Worm (Caenorhabditis elegans) whole organism, young adult: ENCODE measurements around the gene srb-6.

ENCODE experiments used
- C17E4.6 ChIP-seq: fragments of 200-800 bp; sonication (Bioruptor generic); IDR thresholded peaks from 2 replicates; pipeline ENCODE4 v1.3.6; 2022; ENCODE audit warnings: missing genetic modification reagents, missing genetic modification characterization, missing compliant biosample characterization
- F10E7.11 ChIP-seq: sonication (generic microtip); optimal IDR thresholded peaks from 2 replicates; lab custom pipeline; 2017; ENCODE audit warnings: mild to moderate bottlenecking, missing genetic modification characterization, moderate library complexity, missing compliant biosample characterization
- F52B5.7 ChIP-seq: sonication (generic microtip); optimal IDR thresholded peaks from 2 replicates; lab custom pipeline; 2016; ENCODE audit warnings: mild to moderate bottlenecking, missing genetic modification characterization, missing compliant biosample characterization
- F57C9.4 ChIP-seq: sonication (generic microtip); optimal IDR thresholded peaks from 2 replicates; lab custom pipeline; 2017; ENCODE audit warnings: mild to moderate bottlenecking, missing genetic modification characterization, missing compliant biosample characterization
- T26A5.8 ChIP-seq: sonication (generic microtip); optimal IDR thresholded peaks from 2 replicates; lab custom pipeline; 2016; ENCODE audit warnings: missing genetic modification characterization, missing compliant biosample characterization
- Y67H2A.10 ChIP-seq: fragments of 200-800 bp; sonication (Bioruptor generic); conservative IDR thresholded peaks from 2 replicates; pipeline ENCODE4 v1.3.6; 2022; ENCODE audit warnings: missing genetic modification reagents, missing genetic modification characterization, missing compliant biosample characterization
- ZK185.1 ChIP-seq: sonication (generic microtip); optimal IDR thresholded peaks from 2 replicates; lab custom pipeline; 2016; ENCODE audit warnings: mild to moderate bottlenecking, missing genetic modification characterization, missing compliant biosample characterization; ENCODE audit not compliant: poor library complexity, severe bottlenecking
- akir-1 ChIP-seq: fragments of 200-800 bp; sonication (Bioruptor generic); optimal IDR thresholded peaks from 2 replicates; lab custom pipeline; 2018; ENCODE audit warnings: mild to moderate bottlenecking, missing genetic modification characterization, moderate library complexity, missing compliant biosample characterization
- atf-7 ChIP-seq: sonication (generic microtip); optimal IDR thresholded peaks from 2 replicates; lab custom pipeline; 2017; ENCODE audit warnings: mild to moderate bottlenecking, missing genetic modification characterization, missing compliant biosample characterization
- attf-5 ChIP-seq: fragments of 200-800 bp; sonication (Bioruptor generic); optimal IDR thresholded peaks from 2 replicates; lab custom pipeline; 2018; ENCODE audit warnings: mild to moderate bottlenecking, missing genetic modification characterization, missing compliant biosample characterization
- bed-2 ChIP-seq: fragments of 200-800 bp; sonication (Bioruptor generic); IDR thresholded peaks from 2 replicates; pipeline ENCODE4 v1.3.6; 2022; ENCODE audit warnings: missing genetic modification reagents, missing genetic modification characterization, missing compliant biosample characterization
- cebp-1 ChIP-seq, 2 experiments: fragments of 200-800 bp in 1 of 2; sonication (Bioruptor generic) in 1 of 2; sonication (generic microtip) in 1 of 2; IDR thresholded peaks in 1 of 2; optimal IDR thresholded peaks in 1 of 2; 2 replicates each; pipeline versions ENCODE4 v1.3.6 to Lab custom; 2017 to 2022; ENCODE audit warnings: missing compliant biosample characterization in 2 of 2, missing genetic modification characterization in 2 of 2, mild to moderate bottlenecking in 1 of 2, missing genetic modification reagents in 1 of 2, moderate library complexity in 1 of 2
- cebp-2 ChIP-seq: fragments of 200-800 bp; sonication (Bioruptor generic); IDR thresholded peaks from 2 replicates; pipeline ENCODE4 v1.3.6; 2022; ENCODE audit warnings: missing genetic modification characterization, missing compliant biosample characterization
- ceh-58 ChIP-seq: fragments of 200-800 bp; sonication (Bioruptor generic); IDR thresholded peaks from 2 replicates; pipeline ENCODE4 v1.3.6; 2022; ENCODE audit warnings: missing genetic modification characterization, missing compliant biosample characterization
- ceh-79 ChIP-seq: sonication (generic microtip); optimal IDR thresholded peaks from 2 replicates; lab custom pipeline; 2017; ENCODE audit warnings: mild to moderate bottlenecking, missing genetic modification characterization, missing compliant biosample characterization
- ceh-91 ChIP-seq: fragments of 200-800 bp; sonication (Bioruptor generic); IDR thresholded peaks from 2 replicates; pipeline ENCODE4 v1.3.6; 2022; ENCODE audit warnings: missing genetic modification reagents, missing genetic modification characterization, missing compliant biosample characterization
- die-1 ChIP-seq: sonication (generic microtip); optimal IDR thresholded peaks from 2 replicates; lab custom pipeline; 2016; ENCODE audit warnings: missing genotype, mild to moderate bottlenecking, missing genetic modification characterization, missing compliant biosample characterization
- dpff-1 ChIP-seq: sonication (generic microtip); optimal IDR thresholded peaks from 2 replicates; lab custom pipeline; 2017; ENCODE audit warnings: mild to moderate bottlenecking, missing genetic modification characterization, missing compliant biosample characterization
- egl-18 ChIP-seq: fragments of 200-800 bp; sonication (Bioruptor generic); IDR thresholded peaks from 2 replicates; pipeline ENCODE4 v1.3.6; 2022; ENCODE audit warnings: missing genetic modification reagents, missing genetic modification characterization, missing compliant biosample characterization
- ets-4 ChIP-seq: fragments of 200-800 bp; sonication (Bioruptor generic); optimal IDR thresholded peaks from 2 replicates; lab custom pipeline; 2018; ENCODE audit warnings: mild to moderate bottlenecking, missing genetic modification characterization, missing compliant biosample characterization
- hmg-20 ChIP-seq: fragments of 200-800 bp; sonication (Bioruptor generic); IDR thresholded peaks from 2 replicates; pipeline ENCODE4 v1.3.6; 2022; ENCODE audit warnings: missing genetic modification reagents, missing genetic modification characterization, missing compliant biosample characterization
- let-607 ChIP-seq, 2 experiments: fragments of 200-800 bp in 1 of 2; sonication (Bioruptor generic) in 1 of 2; sonication (generic microtip) in 1 of 2; optimal IDR thresholded peaks; 2 replicates each; lab custom pipeline; 2016 to 2018; ENCODE audit warnings: mild to moderate bottlenecking in 2 of 2, missing compliant biosample characterization in 2 of 2, missing genetic modification characterization in 2 of 2, moderate library complexity in 2 of 2, missing genotype in 1 of 2
- lin-35 ChIP-seq, 3 experiments: fragments of 150-350 bp in 2 of 3; sonication (generic microtip) in 1 of 3; optimal IDR thresholded peaks; 2 replicates each; lab custom pipeline; 2014 to 2018; ENCODE audit warnings: missing biosample characterization in 3 of 3, missing genetic modification characterization in 3 of 3, missing genetic modification reagents in 3 of 3
- lsy-27 ChIP-seq: sonication (generic microtip); optimal IDR thresholded peaks from 2 replicates; lab custom pipeline; 2017; ENCODE audit warnings: missing genetic modification characterization, mild to moderate bottlenecking, missing compliant biosample characterization, antibody characterized with exemption, missing genotype, borderline replicate concordance; ENCODE audit not compliant: insufficient read depth
- madf-10 ChIP-seq: sonication (generic microtip); optimal IDR thresholded peaks from 2 replicates; lab custom pipeline; 2016; ENCODE audit warnings: mild to moderate bottlenecking, missing genetic modification characterization, missing compliant biosample characterization
- madf-6 ChIP-seq: fragments of 200-800 bp; sonication (Bioruptor generic); IDR thresholded peaks from 2 replicates; pipeline ENCODE4 v1.3.6; 2022; ENCODE audit warnings: missing genetic modification reagents, missing genetic modification characterization, missing compliant biosample characterization
- madf-8 ChIP-seq: fragments of 200-800 bp; sonication (Bioruptor generic); conservative IDR thresholded peaks from 2 replicates; pipeline ENCODE4 v1.3.6; 2022; ENCODE audit warnings: missing genetic modification reagents, missing genetic modification characterization, missing compliant biosample characterization
- nfya-2 ChIP-seq: fragments of 200-800 bp; sonication (Bioruptor generic); IDR thresholded peaks from 2 replicates; pipeline ENCODE4 v1.3.6; 2022; ENCODE audit warnings: missing genetic modification reagents, missing genetic modification characterization, missing compliant biosample characterization
- nhr-120 ChIP-seq: fragments of 200-800 bp; sonication (Bioruptor generic); IDR thresholded peaks from 2 replicates; pipeline ENCODE4 v1.3.6; 2022; ENCODE audit warnings: missing genetic modification characterization, missing compliant biosample characterization
- nhr-179 ChIP-seq: sonication (generic microtip); optimal IDR thresholded peaks from 2 replicates; lab custom pipeline; 2016; ENCODE audit warnings: mild to moderate bottlenecking, missing genetic modification characterization, missing compliant biosample characterization
- pha-4 ChIP-seq: fragments of 150-350 bp; sonication (generic microtip); optimal IDR thresholded peaks from 2 replicates; lab custom pipeline; 2014; ENCODE audit warnings: missing biosample characterization, missing genetic modification reagents, missing genetic modification characterization
- rcor-1 ChIP-seq: fragments of 200-800 bp; sonication (Bioruptor generic); IDR thresholded peaks from 2 replicates; pipeline ENCODE4 v1.3.6; 2022; ENCODE audit warnings: missing genetic modification reagents, missing genetic modification characterization, missing compliant biosample characterization
- sdz-38 ChIP-seq: sonication (generic microtip); optimal IDR thresholded peaks from 2 replicates; lab custom pipeline; 2016; ENCODE audit warnings: missing genotype, missing genetic modification characterization, missing compliant biosample characterization
- sea-2 ChIP-seq: fragments of 200-800 bp; sonication (Bioruptor generic); IDR thresholded peaks from 2 replicates; pipeline ENCODE4 v1.3.6; 2022; ENCODE audit warnings: missing genetic modification characterization, missing compliant biosample characterization
- snpc-1.3 ChIP-seq: sonication (generic microtip); optimal IDR thresholded peaks from 2 replicates; lab custom pipeline; 2017; ENCODE audit warnings: missing genetic modification characterization, mild to moderate bottlenecking, missing compliant biosample characterization, antibody characterized with exemption, moderate library complexity, missing genotype, missing genetic modification reagents; ENCODE audit not compliant: insufficient read depth
- snpc-4 ChIP-seq, 5 experiments: fragments of 150-350 bp in 1 of 5; sonication (generic microtip) in 4 of 5; optimal IDR thresholded peaks; 2 replicates each; lab custom pipeline; 2014 to 2018; ENCODE audit warnings: missing genetic modification characterization in 5 of 5, missing biosample characterization in 3 of 5, antibody characterized with exemption in 2 of 5, mild to moderate bottlenecking in 2 of 5, missing compliant biosample characterization in 2 of 5, missing genotype in 2 of 5, moderate library complexity in 2 of 5, missing genetic modification reagents in 1 of 5
- tbx-9 ChIP-seq: sonication (generic microtip); optimal IDR thresholded peaks from 2 replicates; lab custom pipeline; 2016; ENCODE audit warnings: borderline replicate concordance, missing genetic modification characterization, inconsistent platforms, missing compliant biosample characterization
- tlf-1 ChIP-seq: fragments of 200-800 bp; sonication (Bioruptor generic); optimal IDR thresholded peaks from 2 replicates; lab custom pipeline; 2018; ENCODE audit warnings: mild to moderate bottlenecking, missing genetic modification characterization, missing compliant biosample characterization
- xnd-1 ChIP-seq: sonication (generic microtip); optimal IDR thresholded peaks from 2 replicates; lab custom pipeline; 2016; ENCODE audit warnings: missing genotype, missing genetic modification reagents, missing genetic modification characterization, missing compliant biosample characterization
- zfh-2 ChIP-seq: fragments of 200-800 bp; sonication (Bioruptor generic); conservative IDR thresholded peaks from 2 replicates; pipeline ENCODE4 v1.3.6; 2022; ENCODE audit warnings: missing genetic modification reagents, missing genetic modification characterization, missing compliant biosample characterization
- ztf-28 ChIP-seq: fragments of 200-800 bp; sonication (Bioruptor generic); IDR thresholded peaks from 2 replicates; pipeline ENCODE4 v1.3.6; 2022; ENCODE audit warnings: missing genetic modification reagents, missing genetic modification characterization, missing compliant biosample characterization
- ztf-6 ChIP-seq: fragments of 200-800 bp; sonication (Bioruptor generic); IDR thresholded peaks from 2 replicates; pipeline ENCODE4 v1.3.6; 2022; ENCODE audit warnings: missing genetic modification reagents, missing genetic modification characterization, missing compliant biosample characterization

srb-6 gene

DNA sequence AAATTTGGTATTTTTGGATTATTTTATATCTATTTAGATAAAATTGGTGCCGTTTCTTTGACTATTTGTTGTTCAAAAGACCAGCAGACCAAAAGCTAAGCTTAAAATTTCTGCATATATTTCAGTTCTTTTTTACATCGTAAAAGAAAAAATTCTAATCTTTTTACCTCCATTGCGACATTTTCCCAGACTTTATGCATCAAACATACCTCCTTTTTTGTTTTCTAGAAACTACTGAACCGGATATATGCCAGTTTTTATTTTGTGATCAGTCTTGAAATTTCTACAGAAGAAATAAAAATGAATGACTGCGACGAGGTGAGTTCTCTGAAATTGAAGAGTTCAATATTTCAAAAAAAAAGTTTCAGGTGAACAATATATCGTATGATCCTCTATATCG, at the start of gene srb-6:
srb-6 (plus strand) TSS at position 301 of the 400 bp plus-strand sequence.
- no peak for TF ChIP-seq sea-2 (GFP tag; lab: Robert Waterston, UW)
- no peak for TF ChIP-seq ceh-58 (GFP tag; lab: Robert Waterston, UW)
- no peak for TF ChIP-seq nfya-2 (GFP tag; lab: Robert Waterston, UW)
- no peak for TF ChIP-seq Y67H2A.10 (GFP tag; lab: Robert Waterston, UW)
- TF ChIP-seq tlf-1, result no peak
- no peak for TF ChIP-seq F57C9.4 (tag; lab: Kevin White, UChicago)
- TF ChIP-seq hmg-20, result no peak
- no peak for TF ChIP-seq sdz-38 (tag; lab: Kevin White, UChicago)
- TF ChIP-seq ceh-91 (GFP tag; lab: Robert Waterston, UW), result no peak

DNA sequence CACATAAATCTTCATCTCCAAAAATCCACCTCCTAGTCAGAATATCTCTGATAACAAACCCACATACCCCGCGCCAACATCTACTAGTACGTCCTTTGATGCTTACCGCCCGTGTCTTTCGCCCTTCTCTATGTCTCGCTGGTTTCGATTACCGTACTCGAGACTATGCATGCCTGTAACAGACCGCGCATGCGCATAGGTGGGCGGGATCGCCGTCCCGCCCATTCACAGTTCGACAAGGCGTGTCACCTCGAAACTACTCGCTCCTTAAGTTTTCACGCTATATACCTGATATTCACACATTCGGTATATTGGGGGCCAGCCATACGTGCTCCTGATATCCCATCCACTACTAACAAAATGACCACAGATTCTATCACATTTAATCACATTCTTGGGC, 48.2 kb upstream of the srb-6 start, which contains the start of gene pax-3:
pax-3 (plus strand) TSS at position 83 of the 400 bp plus-strand sequence.
- TF ChIP-seq cebp-2 (GFP tag; lab: Robert Waterston, UW), result no peak
- TF ChIP-seq die-1, result no peak
- peak; percentile 23 for TF ChIP-seq ets-4 (GFP tag; lab: Kevin White, UChicago)
- no peak for TF ChIP-seq bed-2
- no peak for TF ChIP-seq nfya-2 (GFP tag; lab: Robert Waterston, UW)
- TF ChIP-seq tbx-9 (tag; lab: Kevin White, UChicago), result no peak
- TF ChIP-seq attf-5, result no peak
- no peak for TF ChIP-seq ceh-79 (tag; lab: Kevin White, UChicago)
- no peak for TF ChIP-seq lin-35 (GFP tag; optimal IDR thresholded peaks at IDR 0.05; lab: Kevin White, UChicago)
- TF ChIP-seq lsy-27 (tag; lab: Kevin White, UChicago), result no peak
- 0 out of 2 replicates have a peak, but pooled peaks have one; percentile 31 for TF ChIP-seq zfh-2
- TF ChIP-seq cebp-1 (GFP tag; IDR thresholded peaks at IDR 0.05; lab: Robert Waterston, UW), result no peak
- no peak for TF ChIP-seq cebp-1 (tag; optimal IDR thresholded peaks at IDR 0.05; lab: Kevin White, UChicago)
- no peak for TF ChIP-seq ztf-6 (GFP tag; lab: Robert Waterston, UW)
- TF ChIP-seq ztf-28 (GFP tag; lab: Robert Waterston, UW), result no peak

DNA sequence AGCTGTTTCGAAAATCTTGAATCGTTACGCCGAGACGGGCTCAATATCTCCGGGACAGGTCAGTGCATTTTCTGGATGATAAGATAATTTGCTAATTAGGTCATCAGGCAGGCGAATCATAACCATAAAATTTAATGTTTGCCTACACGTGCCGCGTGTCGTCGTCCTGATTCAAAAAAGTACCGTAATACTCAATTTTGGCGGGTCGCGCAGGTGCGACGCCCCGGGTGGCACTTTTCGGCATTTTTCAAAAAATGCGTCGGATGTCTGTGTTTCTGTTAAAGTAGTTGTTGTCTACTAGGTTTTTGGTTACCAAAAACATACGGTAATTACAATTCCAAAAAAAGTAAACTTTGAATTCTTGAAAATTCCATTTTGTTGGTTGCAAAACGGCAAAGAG, 47.2 kb upstream of the srb-6 start:
- no peak for TF ChIP-seq akir-1 (GFP tag; lab: Kevin White, UChicago)
- no peak for TF ChIP-seq die-1
- no peak for TF ChIP-seq let-607 (tag; optimal IDR thresholded peaks at IDR 0.05; lab: Kevin White, UChicago)
- TF ChIP-seq ZK185.1, result no peak
- TF ChIP-seq rcor-1 (GFP tag; lab: Robert Waterston, UW), result no peak
- TF ChIP-seq F10E7.11, result no peak
- no peak for TF ChIP-seq dpff-1
- no peak for TF ChIP-seq madf-6 (GFP tag; lab: Robert Waterston, UW)
- no peak for TF ChIP-seq F52B5.7 (tag; lab: Kevin White, UChicago)
- TF ChIP-seq pha-4 (tag; lab: Kevin White, UChicago), result no peak

- TF ChIP-seq madf-10 (tag; lab: Kevin White, UChicago) (no peak), madf-8 (no peak), snpc-4 (GFP tag; optimal IDR thresholded peaks at IDR 0.05; lab: Kevin White, UChicago) (no peak), snpc-4 (tag; optimal IDR thresholded peaks at IDR 0.05; lab: Kevin White, UChicago) (no peak), atf-7 (tag; lab: Kevin White, UChicago) (no peak), nhr-179 (tag; lab: Kevin White, UChicago) (no peak), madf-6 (GFP tag; lab: Robert Waterston, UW) (no peak), zfh-2 (no peak), xnd-1 (tag; lab: Kevin White, UChicago) (no peak), snpc-1.3 (no peak), akir-1 (GFP tag; lab: Kevin White, UChicago) (no peak), nhr-120 (GFP tag; lab: Robert Waterston, UW) (no peak), Y67H2A.10 (GFP tag; lab: Robert Waterston, UW) (no peak), egl-18 (no peak), C17E4.6 (no peak), T26A5.8 (tag; lab: Kevin White, UChicago) (no peak)
Measured at ce11 chrII:10155106-10155505, 39.6 kb upstream of the srb-6 start, which contains the start of gene nlp-63. nlp-63 (plus strand) TSS chrII:10155406.
